Fruit fly (Drosophila melanogaster) S2 (cell line): ENCODE results near the gene dyl.

Experiments used
- CG8478 ChIP-seq: fragments of >200 bp; optimal IDR thresholded peaks from 2 replicates; lab custom pipeline; 2018
- CTCF ChIP-seq, 2 experiments: fragments of >200 bp; optimal IDR thresholded peaks; 2 replicates each; lab custom pipeline; 2018

DNA sequence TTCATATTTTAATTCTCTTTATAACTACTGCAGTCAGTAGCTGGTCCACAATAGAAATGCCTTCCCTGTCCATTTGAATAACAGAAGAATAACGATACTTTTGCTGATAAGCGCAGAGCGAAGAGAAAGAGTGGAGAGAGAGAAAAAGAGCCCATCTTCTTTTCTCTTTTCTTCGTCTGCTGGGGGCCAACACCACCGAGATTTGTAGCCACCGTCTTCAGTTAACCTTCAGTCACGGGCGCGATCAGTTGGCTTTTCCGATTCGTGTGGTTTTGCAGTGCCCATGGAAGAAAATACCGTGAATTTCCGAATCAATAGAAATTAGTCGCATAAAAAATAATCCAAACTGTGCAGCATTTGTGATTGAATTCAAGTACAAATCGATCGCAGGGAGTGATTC, 44.0 kb downstream of the dyl start, which contains the start of gene CG1273:
- no peak for TF ChIP-seq CTCF (optimal IDR thresholded peaks at IDR 0.05; lab: Kevin White, UChicago)
- TF ChIP-seq CG8478 = no peak
